Fruit fly (Drosophila melanogaster) whole organism, embryonic: ENCODE measurements around the gene CG6403.

Experiments
- B-H2 ChIP-seq: fragments of 200-800 bp; sonication (Bioruptor generic); optimal IDR thresholded peaks from 2 replicates; lab custom pipeline; 2018; ENCODE audit warnings: missing biosample characterization, mild to moderate bottlenecking, missing genetic modification characterization
- CG10147 ChIP-seq: fragments of 200-800 bp; sonication (Bioruptor generic); optimal IDR thresholded peaks from 2 replicates; lab custom pipeline; 2019; ENCODE audit warnings: missing biosample characterization, mild to moderate bottlenecking, missing genetic modification characterization, moderate library complexity
- CG1024 ChIP-seq: fragments of 200-800 bp; sonication (Bioruptor generic); IDR thresholded peaks from 2 replicates; pipeline ENCODE4 v1.3.6; 2022; ENCODE audit warnings: missing biosample characterization, missing genetic modification characterization
- CG10543 ChIP-seq: fragments of 200-800 bp; sonication (Bioruptor generic); optimal IDR thresholded peaks from 3 replicates; lab custom pipeline; 2017; ENCODE audit warnings: missing biosample characterization, mild to moderate bottlenecking, missing genetic modification characterization, moderate library complexity
- CG10979 ChIP-seq: fragments of 200-800 bp; sonication (Bioruptor generic); optimal IDR thresholded peaks from 2 replicates; lab custom pipeline; 2018; ENCODE audit warnings: missing biosample characterization, mild to moderate bottlenecking, missing genetic modification characterization, moderate library complexity
- CG11456 ChIP-seq: fragments of 200-800 bp; sonication (Bioruptor generic); IDR thresholded peaks from 3 replicates; pipeline ENCODE4 v1.3.6; 2022; ENCODE audit warnings: missing biosample characterization, missing genetic modification characterization
- CG11696 ChIP-seq: fragments of 200-800 bp; sonication (Bioruptor generic); IDR thresholded peaks from 2 replicates; pipeline ENCODE4 v1.3.6; 2022; ENCODE audit warnings: missing biosample characterization, missing genetic modification characterization
- CG15011 ChIP-seq: fragments of 200-800 bp; sonication (Bioruptor generic); optimal IDR thresholded peaks from 3 replicates; lab custom pipeline; 2018; ENCODE audit warnings: missing biosample characterization, mild to moderate bottlenecking, missing genetic modification characterization
- CG17568 ChIP-seq: fragments of 200-800 bp; sonication (Bioruptor generic); optimal IDR thresholded peaks from 2 replicates; lab custom pipeline; 2018; ENCODE audit warnings: missing biosample characterization, mild to moderate bottlenecking, missing genetic modification characterization, moderate library complexity
- CG2678 ChIP-seq: fragments of 200-800 bp; sonication (Bioruptor generic); optimal IDR thresholded peaks from 3 replicates; lab custom pipeline; 2019; ENCODE audit warnings: missing biosample characterization, mild to moderate bottlenecking, missing genetic modification characterization, moderate library complexity
- CG30431 ChIP-seq: fragments of 200-800 bp; sonication (Bioruptor generic); optimal IDR thresholded peaks from 2 replicates; lab custom pipeline; 2017; ENCODE audit warnings: missing biosample characterization, missing genetic modification characterization
- CG31441 ChIP-seq: fragments of 200-800 bp; sonication (Bioruptor generic); IDR thresholded peaks from 2 replicates; pipeline ENCODE4 v1.3.6; 2022; ENCODE audit warnings: missing biosample characterization, missing genetic modification characterization
- CG4404 ChIP-seq: fragments of 200-800 bp; sonication (Bioruptor generic); IDR thresholded peaks from 2 replicates; pipeline ENCODE4 v1.3.6; 2022; ENCODE audit warnings: missing biosample characterization, missing genetic modification characterization
- CG4617 ChIP-seq: fragments of 200-800 bp; sonication (Bioruptor generic); optimal IDR thresholded peaks from 3 replicates; lab custom pipeline; 2016; ENCODE audit warnings: missing biosample characterization, missing genetic modification characterization, borderline replicate concordance
- CG4854 ChIP-seq: fragments of 200-800 bp; sonication (Bioruptor generic); optimal IDR thresholded peaks from 2 replicates; lab custom pipeline; 2016; ENCODE audit warnings: missing biosample characterization, missing genetic modification characterization, inconsistent platforms
- CG6765 ChIP-seq: fragments of 200-800 bp; sonication (Bioruptor generic); optimal IDR thresholded peaks from 3 replicates; lab custom pipeline; 2017; ENCODE audit warnings: missing biosample characterization, mild to moderate bottlenecking, missing genetic modification characterization
- CG6791 ChIP-seq: fragments of 200-800 bp; sonication (Bioruptor generic); IDR thresholded peaks from 3 replicates; pipeline ENCODE4 v1.3.6; 2022; ENCODE audit warnings: missing biosample characterization, missing genetic modification characterization; ENCODE audit not compliant: partially characterized antibody
- CG7963 ChIP-seq: fragments of 200-800 bp; sonication (Bioruptor generic); IDR thresholded peaks from 3 replicates; pipeline ENCODE4 v1.3.6; 2022; ENCODE audit warnings: missing biosample characterization, missing genetic modification characterization; ENCODE audit not compliant: partially characterized antibody
- CG8944 ChIP-seq: fragments of 200-800 bp; sonication (Bioruptor generic); optimal IDR thresholded peaks from 3 replicates; lab custom pipeline; 2016; ENCODE audit warnings: missing biosample characterization, missing genetic modification characterization
- CrebB ChIP-seq: fragments of 200-800 bp; sonication (Bioruptor generic); optimal IDR thresholded peaks from 3 replicates; lab custom pipeline; 2018; ENCODE audit warnings: missing biosample characterization, mild to moderate bottlenecking, missing genetic modification characterization
- E2f1 ChIP-seq: fragments of 200-800 bp; sonication (Bioruptor generic); IDR thresholded peaks from 2 replicates; pipeline ENCODE4 v1.3.6; 2022; ENCODE audit warnings: missing biosample characterization, missing genetic modification characterization
- Hmx ChIP-seq: fragments of 200-800 bp; sonication (Bioruptor generic); optimal IDR thresholded peaks from 2 replicates; lab custom pipeline; 2016; ENCODE audit warnings: missing biosample characterization, missing genetic modification characterization
- Hr39 ChIP-seq: fragments of >200 bp; optimal IDR thresholded peaks from 2 replicates; lab custom pipeline; 2017
- Hr78 ChIP-seq, 2 experiments: fragments of 200-800 bp in 1 of 2; fragments of >200 bp in 1 of 2; sonication (Bioruptor generic) in 1 of 2; optimal IDR thresholded peaks; 2 replicates each; lab custom pipeline; 2017 to 2019; ENCODE audit warnings: missing biosample characterization in 2 of 2, missing genetic modification characterization in 2 of 2, mild to moderate bottlenecking in 1 of 2, moderate library complexity in 1 of 2
- MTF-1 ChIP-seq: fragments of 200-800 bp; sonication (Bioruptor generic); optimal IDR thresholded peaks from 2 replicates; lab custom pipeline; 2018; ENCODE audit warnings: missing biosample characterization, mild to moderate bottlenecking, missing genetic modification characterization, borderline replicate concordance
- Mes4 ChIP-seq: fragments of 200-800 bp; sonication (Bioruptor generic); optimal IDR thresholded peaks from 2 replicates; lab custom pipeline; 2016; ENCODE audit warnings: missing biosample characterization, missing genetic modification characterization
- Rx ChIP-seq: fragments of 200-800 bp; sonication (Bioruptor generic); IDR thresholded peaks from 2 replicates; pipeline ENCODE4 v1.3.6; 2022; ENCODE audit warnings: missing biosample characterization, missing genetic modification characterization
- Sox102F ChIP-seq: fragments of 200-800 bp; sonication (Bioruptor generic); optimal IDR thresholded peaks from 2 replicates; lab custom pipeline; 2018; ENCODE audit warnings: missing biosample characterization, mild to moderate bottlenecking, missing genetic modification characterization, moderate library complexity
- Spps ChIP-seq: fragments of 200-800 bp; sonication (Bioruptor generic); optimal IDR thresholded peaks from 2 replicates; lab custom pipeline; 2018; ENCODE audit warnings: missing biosample characterization, mild to moderate bottlenecking, missing genetic modification characterization
- Xrp1 ChIP-seq: fragments of 200-800 bp; sonication (Bioruptor generic); IDR thresholded peaks from 2 replicates; pipeline ENCODE4 v1.3.6; 2022; ENCODE audit warnings: missing biosample characterization, missing genetic modification characterization
- ara ChIP-seq: fragments of 200-800 bp; sonication (Bioruptor generic); IDR thresholded peaks from 2 replicates; pipeline ENCODE4 v1.3.6; 2022; ENCODE audit warnings: missing biosample characterization, missing genetic modification characterization
- bab2 ChIP-seq: fragments of 200-800 bp; sonication (Bioruptor generic); optimal IDR thresholded peaks from 2 replicates; lab custom pipeline; 2016; ENCODE audit warnings: missing biosample characterization, missing genetic modification characterization
- bcd ChIP-seq: fragments of 200-800 bp; sonication (Bioruptor generic); optimal IDR thresholded peaks from 2 replicates; lab custom pipeline; 2017; ENCODE audit warnings: missing biosample characterization, mild to moderate bottlenecking, missing genetic modification characterization
- bowl ChIP-seq: fragments of 200-800 bp; sonication (Bioruptor generic); IDR thresholded peaks from 2 replicates; pipeline ENCODE4 v1.3.6; 2022; ENCODE audit warnings: missing biosample characterization, missing genetic modification characterization
- br ChIP-seq: fragments of >200 bp; optimal IDR thresholded peaks from 2 replicates; lab custom pipeline; 2017
- cato ChIP-seq: fragments of 200-800 bp; sonication (Bioruptor generic); optimal IDR thresholded peaks from 2 replicates; lab custom pipeline; 2016; ENCODE audit warnings: missing biosample characterization, missing genetic modification characterization, borderline replicate concordance
- danr ChIP-seq: fragments of 200-800 bp; sonication (Bioruptor generic); IDR thresholded peaks from 2 replicates; pipeline ENCODE4 v1.3.6; 2022; ENCODE audit warnings: missing biosample characterization, missing genetic modification characterization
- dati ChIP-seq: fragments of 200-800 bp; sonication (Bioruptor generic); IDR thresholded peaks from 2 replicates; pipeline ENCODE4 v1.3.6; 2022; ENCODE audit warnings: missing biosample characterization, missing genetic modification characterization
- en ChIP-seq: fragments of 200-800 bp; sonication (Bioruptor generic); optimal IDR thresholded peaks from 2 replicates; lab custom pipeline; 2016; ENCODE audit warnings: missing biosample characterization, missing genetic modification characterization
- exex ChIP-seq: fragments of 200-800 bp; sonication (Bioruptor generic); optimal IDR thresholded peaks from 4 replicates; lab custom pipeline; 2018; ENCODE audit warnings: missing biosample characterization, mild to moderate bottlenecking, missing genetic modification characterization, moderate library complexity
- jigr1 ChIP-seq: fragments of 200-800 bp; sonication (Bioruptor generic); IDR thresholded peaks from 3 replicates; pipeline ENCODE4 v1.3.6; 2022; ENCODE audit warnings: missing biosample characterization, missing genetic modification characterization
- lbe ChIP-seq: fragments of 200-800 bp; sonication (Bioruptor generic); optimal IDR thresholded peaks from 2 replicates; lab custom pipeline; 2016; ENCODE audit warnings: missing biosample characterization, mild to moderate bottlenecking, missing genetic modification characterization
- mam ChIP-seq: fragments of 200-800 bp; sonication (Bioruptor generic); optimal IDR thresholded peaks from 3 replicates; lab custom pipeline; 2016; ENCODE audit warnings: missing biosample characterization, missing genetic modification characterization
- peb ChIP-seq: fragments of 200-800 bp; sonication (Bioruptor generic); IDR thresholded peaks from 2 replicates; pipeline ENCODE4 v1.3.6; 2022; ENCODE audit warnings: missing biosample characterization, missing genetic modification characterization
- sc ChIP-seq, 3 experiments: fragments of >200 bp in 2 of 3; fragments of 200-800 bp in 1 of 3; sonication (Bioruptor generic) in 1 of 3; optimal IDR thresholded peaks; 2 replicates in 2 of 3; 3 replicates in 1 of 3; lab custom pipeline; 2017; ENCODE audit warnings: mild to moderate bottlenecking in 1 of 3, missing biosample characterization in 1 of 3, missing genetic modification characterization in 1 of 3, missing genetic modification reagents in 1 of 3
- schlank ChIP-seq: fragments of 200-800 bp; sonication (Bioruptor generic); optimal IDR thresholded peaks from 2 replicates; lab custom pipeline; 2018; ENCODE audit warnings: missing biosample characterization, mild to moderate bottlenecking, missing genetic modification characterization
- sens ChIP-seq: fragments of 200-800 bp; sonication (Bioruptor generic); peaks from one replicate; lab custom pipeline; 2016; ENCODE audit warnings: missing biosample characterization, missing genetic modification characterization
- sima ChIP-seq: fragments of 200-800 bp; sonication (Bioruptor generic); optimal IDR thresholded peaks from 2 replicates; lab custom pipeline; 2016; ENCODE audit warnings: missing biosample characterization, missing genetic modification characterization
- slp2 ChIP-seq: fragments of 200-800 bp; sonication (Bioruptor generic); optimal IDR thresholded peaks from 2 replicates; lab custom pipeline; 2016; ENCODE audit warnings: missing biosample characterization, missing genetic modification characterization
- sob ChIP-seq: fragments of 200-800 bp; sonication (Bioruptor generic); IDR thresholded peaks from 2 replicates; pipeline ENCODE4 v1.3.6; 2022; ENCODE audit warnings: missing biosample characterization, missing genetic modification characterization
- unpg ChIP-seq: fragments of 200-800 bp; sonication (Bioruptor generic); optimal IDR thresholded peaks from 3 replicates; lab custom pipeline; 2018; ENCODE audit warnings: missing biosample characterization, mild to moderate bottlenecking, missing genetic modification characterization, moderate library complexity
- wor ChIP-seq: fragments of 200-800 bp; sonication (Bioruptor generic); IDR thresholded peaks from 2 replicates; pipeline ENCODE4 v1.3.6; 2022; ENCODE audit warnings: missing biosample characterization, missing genetic modification characterization

Gene CG6403

DNA sequence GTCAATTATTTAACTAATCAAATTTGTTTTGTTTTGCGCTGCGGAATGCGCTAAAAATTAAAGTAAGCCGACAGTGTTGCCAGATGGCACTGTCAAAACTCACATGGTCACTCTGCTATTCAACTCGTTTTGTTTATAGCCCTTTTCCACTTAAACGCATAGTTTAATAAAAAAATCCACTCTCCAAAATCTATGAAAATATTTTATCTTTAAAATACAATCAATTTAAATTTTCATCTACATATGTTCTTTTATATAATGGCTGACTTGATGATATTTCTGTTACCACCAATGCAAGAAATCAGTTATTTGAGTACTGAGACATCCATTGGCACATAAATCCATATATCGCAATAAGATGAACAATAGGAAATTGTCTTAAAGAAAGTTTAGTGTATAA, 18.8 kb downstream of the CG6403 start, which contains the start of gene CG6425 (continued):
- TF ChIP-seq CG10147 (GFP tag; lab: Kevin White, UChicago) (no peak), CG31441 (peak; percentile 38; the same call in 1 of the 2 replicates), CG10543 (GFP tag; lab: Kevin White, UChicago) (no peak), peb (GFP tag; lab: Robert Waterston, UW) (no peak), CG7963 (GFP tag; lab: Robert Waterston, UW) (0 out of 3 replicates have a peak, but pooled peaks have one; percentile 10), Hmx (no peak), Hr78 (GFP tag; optimal IDR thresholded peaks at IDR 0.05; lab: Kevin White, UChicago) (peak in 1 of 2 experiments; percentile 55), sima (no peak), CG2678 (tag; lab: Kevin White, UChicago) (no peak), danr (GFP tag; lab: Robert Waterston, UW) (no peak), sob (GFP tag; lab: Robert Waterston, UW) (no peak), Mes4 (GFP tag; lab: Kevin White, UChicago) (no peak), Sox102F (no peak), wor (GFP tag; lab: Robert Waterston, UW) (no peak), exex (tag; lab: Kevin White, UChicago) (no peak), bab2 (GFP tag; lab: Kevin White, UChicago) (no peak), CG17568 (GFP tag; lab: Kevin White, UChicago) (no peak), Spps (tag; lab: Kevin White, UChicago) (no peak), CG15011 (no peak), CG10979 (no peak), bowl (GFP tag; lab: Robert Waterston, UW) (no peak), CG4617 (GFP tag; lab: Kevin White, UChicago) (peak; percentile 1), CG6791 (GFP tag; lab: Robert Waterston, UW) (no peak), lbe (GFP tag; lab: Kevin White, UChicago) (no peak), bcd (GFP tag; lab: Kevin White, UChicago) (no peak), schlank (no peak), B-H2 (GFP tag; lab: Kevin White, UChicago) (no peak), Xrp1 (GFP tag; lab: Robert Waterston, UW) (no peak), CG6765 (GFP tag; lab: Kevin White, UChicago) (no peak), CG11456 (GFP tag; lab: Robert Waterston, UW) (no peak), CG1024 (GFP tag; lab: Robert Waterston, UW) (peak; percentile 52; the same call in 1 of the 2 replicates), mam (GFP tag; lab: Kevin White, UChicago) (peak; percentile 15), CrebB (no peak), CG11696 (no peak), CG8944 (GFP tag; lab: Kevin White, UChicago) (no peak), cato (no peak), E2f1 (GFP tag; lab: Robert Waterston, UW) (no peak), jigr1 (GFP tag; lab: Robert Waterston, UW) (no peak), Rx (GFP tag; lab: Robert Waterston, UW) (no peak), sc (optimal IDR thresholded peaks at IDR 0.05; lab: Kevin White, UChicago) (no peak), sc (GFP tag; optimal IDR thresholded peaks at IDR 0.05; lab: Kevin White, UChicago) (no peak), ara (GFP tag; lab: Robert Waterston, UW) (no peak), en (GFP tag; lab: Kevin White, UChicago) (no peak), dati (GFP tag; lab: Robert Waterston, UW) (no peak), unpg (GFP tag; lab: Kevin White, UChicago) (peak; percentile 15), slp2 (GFP tag; lab: Kevin White, UChicago) (no peak), CG30431 (GFP tag; lab: Kevin White, UChicago) (no peak), CG4404 (GFP tag; lab: Robert Waterston, UW) (0 out of 2 replicates have a peak, but pooled peaks have one; percentile 13), Hr39 (no peak), sens (peak; percentile 78), MTF-1 (GFP tag; lab: Kevin White, UChicago) (no peak), CG4854 (GFP tag; lab: Kevin White, UChicago) (no peak), br (lab: Kevin White, UChicago) (no peak)
